Fruit fly (Drosophila melanogaster): ENCODE results near the gene Plzf.

The Plzf gene

dm6 chr2L:12048723-12049122, at the start of gene Plzf:
TSS of gene Plzf (minus strand) at chr2L:12048918.
- TF ChIP-seq CG17801 (GFP tag; optimal IDR thresholded peaks at IDR 0.05; ENCODE audit: partially characterized antibody): no peak

DNA sequence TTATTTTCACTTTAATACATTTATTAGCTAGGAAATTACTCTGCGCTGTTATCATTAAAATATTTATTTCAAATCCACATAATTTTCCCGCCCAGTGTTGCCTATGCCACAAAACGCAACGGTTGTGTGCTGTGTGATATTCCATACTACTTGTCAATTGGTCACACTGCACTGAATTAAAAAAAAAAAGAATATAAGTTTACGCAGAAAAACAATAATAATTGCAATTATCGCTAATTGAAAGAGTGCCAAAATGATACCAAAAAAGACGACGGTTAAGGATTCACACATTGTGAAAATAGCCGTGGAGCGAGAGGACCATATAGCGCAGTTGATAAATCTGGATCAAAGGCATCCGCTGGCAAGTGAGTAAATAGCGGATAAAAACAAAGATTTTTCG, 49.0 kb upstream of the Plzf start, which contains the start of gene Ced-12:
Gene Ced-12 (plus strand): TSS at position 141 of the 400 bp plus-strand sequence.
- no peak for TF ChIP-seq CG17801 (GFP tag; optimal IDR thresholded peaks at IDR 0.05; ENCODE audit: partially characterized antibody)

DNA sequence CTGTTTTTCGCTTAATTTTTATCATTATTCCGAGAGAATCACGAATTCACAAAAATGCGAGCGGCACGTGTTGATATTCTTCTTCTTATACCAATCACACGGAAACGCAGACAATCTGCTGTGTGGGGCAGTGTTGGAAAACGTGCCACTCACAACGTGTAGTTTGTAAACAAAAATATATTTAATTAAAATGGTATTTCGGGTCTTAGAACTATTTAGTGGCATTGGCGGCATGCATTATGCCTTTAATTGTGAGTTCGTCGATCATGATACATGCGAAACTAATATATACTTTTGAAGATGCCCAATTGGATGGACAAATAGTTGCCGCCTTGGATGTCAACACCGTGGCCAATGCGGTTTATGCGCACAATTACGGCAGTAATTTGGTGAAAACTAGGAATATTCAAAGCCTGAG, 47.7 kb upstream of the Plzf start, which contains the start of the genes CG6712 and Mt2:
Gene CG6712 (minus strand): TSS at position 116 of the 418 bp plus-strand sequence.
Gene Mt2 (plus strand): TSS at position 130 of the 418 bp plus-strand sequence.
- TF ChIP-seq CG17801 (GFP tag; optimal IDR thresholded peaks at IDR 0.05; ENCODE audit: partially characterized antibody): no peak

DNA sequence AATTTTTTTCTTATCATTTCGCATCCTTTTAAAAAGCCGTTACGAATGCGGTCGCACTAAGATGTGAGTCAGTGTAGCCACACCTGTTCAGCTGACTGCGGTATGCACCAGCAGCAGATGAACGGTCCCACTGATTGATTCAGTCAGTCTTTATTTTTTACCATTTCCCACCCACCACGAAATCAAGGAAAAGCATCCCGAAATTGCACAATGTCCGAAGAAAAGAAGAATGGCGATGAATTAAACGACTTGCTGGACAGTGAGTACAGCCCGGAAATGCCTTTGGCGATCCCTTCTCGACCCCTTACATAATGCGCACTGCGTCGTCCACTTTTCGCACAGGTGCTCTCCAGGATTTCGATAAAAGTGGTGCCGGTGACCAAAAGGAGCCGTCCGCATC, 44.9 kb upstream of the Plzf start:
- no peak for TF ChIP-seq CG17801 (GFP tag; optimal IDR thresholded peaks at IDR 0.05; ENCODE audit: partially characterized antibody)

DNA sequence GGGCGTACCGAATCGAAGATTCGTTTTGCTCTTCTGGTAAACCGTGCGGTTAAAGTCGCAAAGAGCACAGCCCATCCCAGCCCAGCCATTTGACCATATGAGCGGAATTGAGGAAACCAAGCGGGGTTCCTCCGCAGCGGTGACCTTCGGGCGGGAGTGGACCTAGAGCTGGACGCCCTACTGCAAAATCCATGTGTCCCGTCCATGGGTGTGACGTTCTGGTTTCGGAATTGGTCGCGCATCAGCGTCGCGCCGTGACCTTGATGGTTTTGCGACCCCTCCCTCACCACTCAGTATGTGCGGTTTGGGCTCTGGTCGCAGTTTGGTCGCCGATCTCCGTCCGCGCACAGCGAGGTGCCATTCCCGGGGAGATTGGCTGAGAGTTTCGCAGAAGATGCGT, 44.0 kb upstream of the Plzf start:
- TF ChIP-seq CG17801 (GFP tag; optimal IDR thresholded peaks at IDR 0.05; ENCODE audit: partially characterized antibody): no peak

- no peak for TF ChIP-seq CG17801 (GFP tag; optimal IDR thresholded peaks at IDR 0.05; ENCODE audit: partially characterized antibody)
Measured at dm6 chr2L:12092041-12092440, 43.3 kb upstream of the Plzf start.

DNA sequence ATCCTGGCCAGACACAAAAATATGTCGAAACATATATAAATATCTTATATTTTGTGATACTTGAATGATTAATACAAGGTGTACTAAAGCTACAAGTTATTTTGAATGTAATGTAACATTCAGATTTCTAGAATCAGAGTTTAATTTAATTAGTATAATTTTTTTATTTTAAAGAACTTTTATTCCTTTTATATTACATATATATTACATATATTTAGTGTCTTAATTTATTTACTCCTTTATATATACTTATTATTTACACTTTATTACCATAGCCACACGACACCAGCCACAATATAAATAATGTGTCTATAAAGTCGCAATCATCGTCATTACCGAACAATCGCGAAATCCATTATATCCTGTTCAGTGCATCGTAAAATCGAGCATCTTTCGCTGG, 42.8 kb upstream of the Plzf start, which contains the start of gene Pex19:
Gene Pex19 (plus strand): TSS at position 301 of the 400 bp plus-strand sequence.
- no peak for TF ChIP-seq CG17801 (GFP tag; optimal IDR thresholded peaks at IDR 0.05; ENCODE audit: partially characterized antibody)

- TF ChIP-seq CG17801 (GFP tag; optimal IDR thresholded peaks at IDR 0.05; ENCODE audit: partially characterized antibody): no peak
Measured at dm6 chr2L:12089145-12089544, 40.4 kb upstream of the Plzf start.

DNA sequence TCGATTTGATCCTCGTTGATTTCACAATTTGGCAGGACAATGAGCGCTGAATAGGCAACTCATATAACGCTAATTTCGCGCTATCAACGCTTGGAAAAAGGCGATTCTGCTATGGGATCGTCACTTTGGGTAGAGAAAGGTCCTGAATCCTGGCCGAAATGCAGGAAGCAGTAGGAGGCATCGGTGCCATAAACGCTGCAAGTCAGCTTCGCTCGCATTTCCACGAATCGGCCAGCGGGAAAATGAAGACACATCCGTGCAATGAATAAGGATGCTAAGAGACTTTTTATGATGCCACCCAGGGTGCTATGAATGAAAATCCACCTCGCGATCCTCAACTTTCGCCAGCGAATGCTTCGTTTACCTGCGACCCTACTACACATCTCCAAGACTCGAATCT, 38.7 kb upstream of the Plzf start:
- TF ChIP-seq CG17801 (GFP tag; optimal IDR thresholded peaks at IDR 0.05; ENCODE audit: partially characterized antibody): no peak

DNA sequence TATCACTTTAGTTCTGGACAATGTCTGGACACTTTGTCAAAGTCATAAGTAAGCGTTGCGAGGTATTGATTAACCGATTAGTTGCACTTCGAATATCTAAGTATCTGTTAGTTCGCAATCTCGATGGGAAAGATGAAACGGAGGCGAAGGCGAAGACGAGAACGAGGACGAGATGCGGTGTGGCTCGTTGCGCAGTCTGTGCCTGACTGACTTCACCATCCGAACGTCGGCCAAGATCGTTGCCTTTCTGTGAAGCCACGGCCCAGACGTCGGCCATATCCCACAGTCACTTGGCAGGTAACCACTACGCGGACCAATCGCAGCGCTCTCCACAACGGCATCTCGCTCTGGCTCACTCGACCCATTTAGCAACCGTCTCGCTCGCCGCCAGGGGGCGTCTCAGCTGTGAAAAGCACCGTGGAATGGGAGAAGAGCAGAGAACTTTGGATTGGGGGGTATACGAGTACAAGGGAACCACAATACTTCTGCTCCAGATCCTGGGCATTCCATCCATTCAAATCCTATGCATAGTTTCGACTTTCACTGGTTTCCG, 37.0 kb upstream of the Plzf start, which contains the start of gene prd:
Gene prd (minus strand): TSS at position 209 of the 553 bp plus-strand sequence.
- no peak for TF ChIP-seq CG17801 (GFP tag; optimal IDR thresholded peaks at IDR 0.05; ENCODE audit: partially characterized antibody)

DNA sequence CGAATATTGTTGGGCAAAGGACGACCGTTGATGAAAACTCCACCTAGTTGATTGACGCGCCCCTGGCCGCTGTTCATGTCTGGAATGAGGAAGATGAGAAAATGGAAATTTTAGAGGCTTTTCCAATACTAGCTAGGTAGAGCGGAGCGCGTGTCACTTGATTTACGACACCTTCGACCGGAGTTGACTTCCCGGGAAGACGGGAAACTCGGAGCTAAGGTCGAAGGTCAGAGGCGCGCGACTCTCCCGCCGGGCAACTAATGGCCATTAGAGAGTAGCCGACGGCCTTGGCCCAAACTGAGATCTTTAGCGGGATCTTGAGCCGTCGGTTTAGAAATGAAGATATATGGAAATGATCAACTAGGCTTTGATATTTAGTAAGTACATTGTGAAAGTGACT, 36.3 kb upstream of the Plzf start:
- no peak for TF ChIP-seq CG17801 (GFP tag; optimal IDR thresholded peaks at IDR 0.05; ENCODE audit: partially characterized antibody)

dm6 chr2L:12081118-12081665, 32.5 kb upstream of the Plzf start:
- TF ChIP-seq CG17801 (GFP tag; optimal IDR thresholded peaks at IDR 0.05; ENCODE audit: partially characterized antibody): no peak

DNA sequence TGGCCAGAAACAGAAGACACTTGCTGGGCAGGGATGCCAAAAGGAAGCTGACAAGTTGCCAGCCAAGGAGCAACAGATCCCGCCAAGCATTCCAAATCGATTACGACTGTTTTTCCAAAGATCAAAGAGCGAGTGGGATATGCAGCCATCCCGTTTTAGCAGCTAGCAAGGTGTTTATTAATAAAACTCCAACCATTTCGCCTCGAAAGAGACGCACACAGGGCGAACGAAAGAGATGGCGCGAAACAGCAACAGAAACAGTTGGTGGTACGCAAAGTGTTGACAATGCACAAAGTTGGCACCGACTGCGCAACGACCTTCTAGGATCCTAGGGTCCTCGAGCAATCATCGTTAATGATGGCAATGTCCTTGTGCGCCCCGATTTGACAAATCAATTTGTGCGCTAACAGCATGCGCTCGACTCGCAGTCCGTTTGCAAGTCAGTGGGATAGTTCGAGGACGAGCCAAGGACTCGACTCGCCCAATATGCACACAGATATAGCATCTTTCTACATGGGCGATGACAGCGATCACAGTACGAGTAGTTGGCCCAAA, 31.2 kb upstream of the Plzf start:
- TF ChIP-seq CG17801 (GFP tag; optimal IDR thresholded peaks at IDR 0.05; ENCODE audit: partially characterized antibody): no peak

DNA sequence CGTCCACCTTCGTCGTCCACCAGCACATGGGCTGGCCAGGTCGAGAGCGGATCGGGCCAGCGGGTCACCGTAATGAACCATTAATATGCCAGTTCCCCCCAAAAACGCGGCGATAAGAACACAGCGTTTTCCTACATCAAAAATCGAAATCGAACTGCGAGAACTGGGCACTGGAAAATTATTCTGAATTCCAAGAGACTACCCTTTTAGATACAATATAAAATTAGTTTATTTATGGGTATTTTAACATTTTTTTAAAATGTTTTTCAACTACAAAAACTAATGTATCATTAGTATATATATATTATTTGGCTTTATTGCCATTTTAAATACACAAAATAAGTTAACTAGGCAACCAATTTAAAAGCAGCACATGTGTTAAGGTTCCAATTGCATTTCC, 30.0 kb upstream of the Plzf start:
- no peak for TF ChIP-seq CG17801 (GFP tag; optimal IDR thresholded peaks at IDR 0.05; ENCODE audit: partially characterized antibody)

- no peak for TF ChIP-seq CG17801 (GFP tag; optimal IDR thresholded peaks at IDR 0.05; ENCODE audit: partially characterized antibody)
Measured at dm6 chr2L:12078123-12078658, 29.5 kb upstream of the Plzf start.

- no peak for TF ChIP-seq CG17801 (GFP tag; optimal IDR thresholded peaks at IDR 0.05; ENCODE audit: partially characterized antibody)
Measured at dm6 chr2L:12075850-12076249, 27.1 kb upstream of the Plzf start, which contains the start of gene CG14947. TSS of gene CG14947 (plus strand) at chr2L:12076100.
